Worm (Caenorhabditis elegans): ENCODE measurements around the gene best-3.

DNA sequence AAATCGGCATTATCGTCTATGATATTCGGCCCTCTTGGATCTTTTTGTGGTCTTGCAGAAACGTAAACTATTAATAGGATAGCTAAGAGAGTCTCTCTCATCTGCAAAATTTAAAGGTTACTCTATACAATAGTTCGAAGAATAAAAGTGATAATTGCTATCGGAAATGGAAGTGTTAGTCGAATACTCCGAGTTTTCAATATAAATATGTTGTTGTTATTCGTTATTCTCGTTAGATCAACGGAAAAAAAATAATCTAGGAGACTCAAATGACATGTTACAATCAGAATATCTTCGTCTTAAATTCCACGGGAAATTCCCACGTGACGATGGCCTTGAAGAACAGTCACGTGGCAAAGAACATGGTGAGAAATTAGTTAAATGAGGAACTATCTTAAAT lies 42.4 kb downstream of the best-3 start, which contains the start of gene tre-5:
- TF ChIP-seq lin-13 (GFP tag; optimal IDR thresholded peaks at IDR 0.05) (no peak), ceh-28 (tag; optimal IDR thresholded peaks at IDR 0.05) (no peak), dmd-8 (GFP tag; IDR thresholded peaks at IDR 0.05) (no peak), mxl-2 (GFP tag; conservative IDR thresholded peaks at IDR 0.05) (no peak), mes-2 (tag; optimal IDR thresholded peaks at IDR 0.05; ENCODE audit: poor library complexity, severe bottlenecking) (no peak)
